Worm (Caenorhabditis elegans): ENCODE results near the gene C09B8.4.

C09B8.4 gene

ce11 chrX:6019886-6020469 is at the start of gene C09B8.4:
Gene C09B8.4, minus strand, starts transcription at chrX:6019936.
- no peak for TF ChIP-seq lin-39 (tag; optimal IDR thresholded peaks at IDR 0.05)
- TF ChIP-seq lin-14 (GFP tag; optimal IDR thresholded peaks at IDR 0.05) = peak; percentile 55
- peak; percentile 44 for TF ChIP-seq dsc-1 (tag; optimal IDR thresholded peaks at IDR 0.05)
- TF ChIP-seq aly-2 (tag; optimal IDR thresholded peaks at IDR 0.05) = no peak
- peak; percentile 87 for TF ChIP-seq nhr-71 (tag; optimal IDR thresholded peaks at IDR 0.05)
- TF ChIP-seq lsy-2 (tag; optimal IDR thresholded peaks at IDR 0.05) = peak in 1 of 2 experiments; percentile 18
- TF ChIP-seq nhr-20 (tag; optimal IDR thresholded peaks at IDR 0.05) = peak; percentile 63
- no peak for TF ChIP-seq nhr-85 (tag)
- no peak for TF ChIP-seq fkh-10 (GFP tag; optimal IDR thresholded peaks at IDR 0.05)
- peak; percentile 47 for TF ChIP-seq xbp-1 (tag; optimal IDR thresholded peaks at IDR 0.05)
- TF ChIP-seq snu-23 (GFP tag; optimal IDR thresholded peaks at IDR 0.05) = peak; percentile 75
- no peak for TF ChIP-seq ceh-82 (tag; optimal IDR thresholded peaks at IDR 0.05)
- peak; percentile 38; the same call in 1 of the 2 replicates for TF ChIP-seq nhr-19 (GFP tag; conservative IDR thresholded peaks at IDR 0.05)
- TF ChIP-seq lir-3 (tag; optimal IDR thresholded peaks at IDR 0.05; ENCODE audit: poor library complexity) = peak; percentile 13

- TF ChIP-seq unc-30 (tag; optimal IDR thresholded peaks at IDR 0.05) (no peak), blmp-1 (tag; optimal IDR thresholded peaks at IDR 0.05) (peak; percentile 63)
Observed at ce11 chrX:6066618-6067017, 46.9 kb upstream of the C09B8.4 start.

- TF ChIP-seq lsy-2 (tag; optimal IDR thresholded peaks at IDR 0.05) = no peak
Observed at ce11 chrX:6065936-6066452, 46.3 kb upstream of the C09B8.4 start, which contains the start of gene ptr-4. Gene ptr-4, minus strand, starts transcription at chrX:6065986.

ce11 chrX:6064385-6064784 is 44.6 kb upstream of the C09B8.4 start:
- TF ChIP-seq blmp-1 (tag; optimal IDR thresholded peaks at IDR 0.05) = peak; percentile 86
- TF ChIP-seq pqm-1 (tag; optimal IDR thresholded peaks at IDR 0.05) = no peak

- peak; percentile 4 for TF ChIP-seq nhr-20 (tag; optimal IDR thresholded peaks at IDR 0.05)
- no peak for TF ChIP-seq unc-98 (GFP tag; IDR thresholded peaks at IDR 0.05)
- peak; percentile 12 for TF ChIP-seq nhr-90 (tag; optimal IDR thresholded peaks at IDR 0.05; ENCODE audit: poor library complexity)
- TF ChIP-seq elt-2 (tag; optimal IDR thresholded peaks at IDR 0.05) = peak; percentile 95
Observed at ce11 chrX:6059163-6059782, 39.5 kb upstream of the C09B8.4 start.

- TF ChIP-seq ets-5 (GFP tag; IDR thresholded peaks at IDR 0.05) (no peak), ztf-11 (tag; optimal IDR thresholded peaks at IDR 0.05) (no peak), zag-1 (tag; optimal IDR thresholded peaks at IDR 0.05) (no peak), blmp-1 (tag; optimal IDR thresholded peaks at IDR 0.05) (peak; percentile 64), ama-1 (optimal IDR thresholded peaks at IDR 0.05) (no peak), alr-1 (tag; optimal IDR thresholded peaks at IDR 0.05; ENCODE audit: borderline replicate concordance) (no peak), nhr-76 (tag; optimal IDR thresholded peaks at IDR 0.05) (no peak), F16B12.6 (tag; optimal IDR thresholded peaks at IDR 0.05) (no peak), nhr-71 (tag; optimal IDR thresholded peaks at IDR 0.05) (peak; percentile 50), nhr-90 (tag; optimal IDR thresholded peaks at IDR 0.05; ENCODE audit: poor library complexity) (no peak), lir-3 (tag; optimal IDR thresholded peaks at IDR 0.05; ENCODE audit: poor library complexity) (no peak), xbp-1 (tag; optimal IDR thresholded peaks at IDR 0.05) (peak; percentile 27), C16A3.4 (tag; optimal IDR thresholded peaks at IDR 0.05) (no peak), mdl-1 (tag; optimal IDR thresholded peaks at IDR 0.05) (no peak), nhr-28 (tag; optimal IDR thresholded peaks at IDR 0.05) (no peak), C34B4.2 (tag; optimal IDR thresholded peaks at IDR 0.05) (no peak), nhr-47 (tag; optimal IDR thresholded peaks at IDR 0.05) (peak; percentile 8), efl-3 (GFP tag; optimal IDR thresholded peaks at IDR 0.05) (no peak), lin-35 (GFP tag; optimal IDR thresholded peaks at IDR 0.05) (peak in 1 of 2 experiments; percentile 19), ceh-88 (GFP tag; IDR thresholded peaks at IDR 0.05) (no peak), nhr-77 (tag; optimal IDR thresholded peaks at IDR 0.05) (peak; percentile 2), ceh-63 (GFP tag; optimal IDR thresholded peaks at IDR 0.05) (no peak), ceh-90 (tag; optimal IDR thresholded peaks at IDR 0.05) (no peak), rnt-1 (tag; optimal IDR thresholded peaks at IDR 0.05) (peak; percentile 19), lsy-2 (tag; optimal IDR thresholded peaks at IDR 0.05) (peak in 1 of 2 experiments; percentile 30)
Observed at ce11 chrX:6057580-6058305, 38.0 kb upstream of the C09B8.4 start, which contains the start of gene gln-1. Gene gln-1, plus strand, starts transcription at chrX:6058255.
